Fruit fly (Drosophila melanogaster) whole organism, embryonic: Measurements from ENCODE around the gene Pex7.

ENCODE experiments used
- CG10274 ChIP-seq: fragments of 200-800 bp; sonication (Bioruptor generic); optimal IDR thresholded peaks from 3 replicates; lab custom pipeline; 2017; ENCODE audit warnings: missing biosample characterization, mild to moderate bottlenecking, missing genetic modification characterization
- CG11085 ChIP-seq: fragments of 200-800 bp; sonication (Bioruptor generic); IDR thresholded peaks from 2 replicates; pipeline ENCODE4 v1.3.6; 2022; ENCODE audit warnings: missing biosample characterization, missing genetic modification characterization
- CG11456 ChIP-seq: fragments of 200-800 bp; sonication (Bioruptor generic); IDR thresholded peaks from 3 replicates; pipeline ENCODE4 v1.3.6; 2022; ENCODE audit warnings: missing biosample characterization, missing genetic modification characterization
- CG12659 ChIP-seq: fragments of 200-800 bp; sonication (Bioruptor generic); optimal IDR thresholded peaks from 3 replicates; lab custom pipeline; 2017; ENCODE audit warnings: mild to moderate bottlenecking, missing biosample characterization, missing genetic modification reagents, missing genetic modification characterization
- CG12942 ChIP-seq: fragments of 200-800 bp; sonication (Bioruptor generic); optimal IDR thresholded peaks from 3 replicates; lab custom pipeline; 2016; ENCODE audit warnings: missing biosample characterization, missing genetic modification characterization
- CG17359 ChIP-seq: fragments of 200-800 bp; sonication (Bioruptor generic); optimal IDR thresholded peaks from 3 replicates; lab custom pipeline; 2018; ENCODE audit warnings: missing biosample characterization, mild to moderate bottlenecking, missing genetic modification characterization, moderate library complexity
- CG17361 ChIP-seq: fragments of 200-800 bp; sonication (Bioruptor generic); IDR thresholded peaks from 3 replicates; pipeline ENCODE4 v1.3.6; 2022; ENCODE audit warnings: missing biosample characterization, missing genetic modification characterization
- CG17568 ChIP-seq: fragments of 200-800 bp; sonication (Bioruptor generic); optimal IDR thresholded peaks from 2 replicates; lab custom pipeline; 2018; ENCODE audit warnings: missing biosample characterization, mild to moderate bottlenecking, missing genetic modification characterization, moderate library complexity
- CG1832 ChIP-seq: fragments of 200-800 bp; sonication (Bioruptor generic); optimal IDR thresholded peaks from 2 replicates; lab custom pipeline; 2017; ENCODE audit warnings: missing biosample characterization, mild to moderate bottlenecking, missing genetic modification characterization, inconsistent platforms
- CG3163 ChIP-seq: fragments of 200-800 bp; sonication (Bioruptor generic); optimal IDR thresholded peaks from 3 replicates; lab custom pipeline; 2016; ENCODE audit warnings: missing biosample characterization, missing genetic modification characterization
- CG32767 ChIP-seq: fragments of 200-800 bp; sonication (Bioruptor generic); IDR thresholded peaks from 2 replicates; pipeline ENCODE4 v1.3.6; 2022; ENCODE audit warnings: missing biosample characterization, missing genetic modification characterization
- CG3726 ChIP-seq: fragments of 200-800 bp; sonication (Bioruptor generic); IDR thresholded peaks from 3 replicates; pipeline ENCODE4, ENCODE4 v1.3.6; 2022; ENCODE audit warnings: missing biosample characterization, missing genetic modification characterization
- CG7745 ChIP-seq: fragments of 200-800 bp; sonication (Bioruptor generic); optimal IDR thresholded peaks from 2 replicates; lab custom pipeline; 2018; ENCODE audit warnings: missing biosample characterization, mild to moderate bottlenecking, missing genetic modification characterization, moderate library complexity
- CG7839 ChIP-seq: fragments of 200-800 bp; sonication (Bioruptor generic); optimal IDR thresholded peaks from 3 replicates; lab custom pipeline; 2018; ENCODE audit warnings: missing biosample characterization, mild to moderate bottlenecking, missing genetic modification characterization, moderate library complexity
- CG8359 ChIP-seq: fragments of 200-800 bp; sonication (Bioruptor generic); optimal IDR thresholded peaks from 2 replicates; lab custom pipeline; 2017; ENCODE audit warnings: missing biosample characterization, mild to moderate bottlenecking, missing genetic modification characterization, borderline replicate concordance
- CG8478 ChIP-seq: fragments of >200 bp; optimal IDR thresholded peaks from 2 replicates; lab custom pipeline; 2018
- CG8924 ChIP-seq: fragments of 200-800 bp; optimal IDR thresholded peaks from 3 replicates; lab custom pipeline; 2019; ENCODE audit warnings: missing biosample characterization, mild to moderate bottlenecking, missing genetic modification characterization, moderate library complexity
- CG9797 ChIP-seq: fragments of 200-800 bp; sonication (Bioruptor generic); optimal IDR thresholded peaks from 3 replicates; lab custom pipeline; 2018; ENCODE audit warnings: missing biosample characterization, mild to moderate bottlenecking, missing genetic modification characterization
- CG9817 ChIP-seq: fragments of 200-800 bp; sonication (Bioruptor generic); optimal IDR thresholded peaks from 2 replicates; lab custom pipeline; 2018; ENCODE audit warnings: missing biosample characterization, mild to moderate bottlenecking, missing genetic modification characterization, moderate library complexity
- CkIIα-i1 ChIP-seq: fragments of 200-800 bp; sonication (Bioruptor generic); IDR thresholded peaks from 2 replicates; pipeline ENCODE4 v1.3.6; 2022; ENCODE audit warnings: missing biosample characterization, missing genetic modification characterization
- Dfd ChIP-seq, 2 experiments: fragments of >200 bp; optimal IDR thresholded peaks; 2 replicates each; lab custom pipeline; 2017; ENCODE audit warnings: missing biosample characterization in 2 of 2, missing genetic modification characterization in 2 of 2
- Doc3 ChIP-seq: fragments of 200-800 bp; sonication (Bioruptor generic); IDR thresholded peaks from 3 replicates; pipeline ENCODE4 v1.3.6; 2022; ENCODE audit warnings: missing biosample characterization, missing genetic modification characterization; ENCODE audit not compliant: partially characterized antibody
- Ets65A ChIP-seq: fragments of 200-800 bp; sonication (Bioruptor generic); peaks from one replicate; lab custom pipeline; 2016; ENCODE audit warnings: missing biosample characterization, missing genetic modification characterization
- HLH4C ChIP-seq: fragments of 200-800 bp; sonication (Bioruptor generic); IDR thresholded peaks from 3 replicates; pipeline ENCODE4 v1.3.6; 2022; ENCODE audit warnings: missing biosample characterization, missing genetic modification characterization; ENCODE audit not compliant: partially characterized antibody
- Hmr ChIP-seq: fragments of 200-800 bp; sonication (Bioruptor generic); optimal IDR thresholded peaks from 3 replicates; lab custom pipeline; 2017; ENCODE audit warnings: mild to moderate bottlenecking, missing biosample characterization, missing genetic modification reagents, missing genetic modification characterization
- Hr51 ChIP-seq, 2 experiments: fragments of 200-800 bp; sonication (Bioruptor generic); optimal IDR thresholded peaks; 2 replicates in 1 of 2; 3 replicates in 1 of 2; lab custom pipeline; 2016 to 2018; ENCODE audit warnings: missing biosample characterization in 2 of 2, missing genetic modification characterization in 2 of 2, mild to moderate bottlenecking in 1 of 2, moderate library complexity in 1 of 2
- Hsf ChIP-seq: fragments of 200-800 bp; sonication (Bioruptor generic); optimal IDR thresholded peaks from 3 replicates; lab custom pipeline; 2016; ENCODE audit warnings: missing biosample characterization, missing genetic modification characterization
- Mes4 ChIP-seq: fragments of 200-800 bp; sonication (Bioruptor generic); optimal IDR thresholded peaks from 2 replicates; lab custom pipeline; 2016; ENCODE audit warnings: missing biosample characterization, missing genetic modification characterization
- NC2β ChIP-seq: fragments of 200-800 bp; sonication (Bioruptor generic); optimal IDR thresholded peaks from 2 replicates; lab custom pipeline; 2016; ENCODE audit warnings: missing biosample characterization, missing genetic modification characterization
- Ptx1 ChIP-seq: fragments of 200-800 bp; sonication (Bioruptor generic); IDR thresholded peaks from 2 replicates; pipeline ENCODE4 v1.3.6; 2022; ENCODE audit warnings: missing biosample characterization, missing genetic modification characterization
- Ravus ChIP-seq: fragments of 200-800 bp; sonication (Bioruptor generic); IDR thresholded peaks from 2 replicates; pipeline ENCODE4 v1.3.6; 2022; ENCODE audit warnings: missing biosample characterization, missing genetic modification characterization
- Ssrp ChIP-seq: fragments of 200-800 bp; sonication (Bioruptor generic); optimal IDR thresholded peaks from 2 replicates; lab custom pipeline; 2018; ENCODE audit warnings: missing biosample characterization, mild to moderate bottlenecking, missing genetic modification characterization, moderate library complexity
- Trl ChIP-seq, 3 experiments: fragments of >200 bp in 2 of 3; fragments of 200-800 bp in 1 of 3; sonication (Bioruptor generic) in 1 of 3; optimal IDR thresholded peaks; 2 replicates in 1 of 3; 3 replicates in 2 of 3; lab custom pipeline; 2016 to 2017; ENCODE audit warnings: missing biosample characterization in 1 of 3, missing genetic modification characterization in 1 of 3
- Usf ChIP-seq: fragments of 200-800 bp; sonication (Bioruptor generic); optimal IDR thresholded peaks from 2 replicates; lab custom pipeline; 2017; ENCODE audit warnings: missing genotype, missing biosample characterization, missing genetic modification characterization
- Xrp1 ChIP-seq: fragments of 200-800 bp; sonication (Bioruptor generic); IDR thresholded peaks from 2 replicates; pipeline ENCODE4 v1.3.6; 2022; ENCODE audit warnings: missing biosample characterization, missing genetic modification characterization
- chn ChIP-seq: fragments of 200-800 bp; sonication (Bioruptor generic); optimal IDR thresholded peaks from 2 replicates; lab custom pipeline; 2016; ENCODE audit warnings: missing biosample characterization, missing genetic modification characterization
- crp ChIP-seq, 2 experiments: fragments of 200-800 bp; sonication (Bioruptor generic); optimal IDR thresholded peaks; 2 replicates in 1 of 2; 3 replicates in 1 of 2; lab custom pipeline; 2017; ENCODE audit warnings: missing biosample characterization in 2 of 2, missing genetic modification characterization in 2 of 2, mild to moderate bottlenecking in 1 of 2, moderate library complexity in 1 of 2
- da ChIP-seq: fragments of 200-800 bp; sonication (Bioruptor generic); optimal IDR thresholded peaks from 2 replicates; lab custom pipeline; 2016; ENCODE audit warnings: missing biosample characterization, missing genetic modification characterization
- ken ChIP-seq: fragments of 200-800 bp; sonication (Bioruptor generic); IDR thresholded peaks from 3 replicates; pipeline ENCODE4 v1.3.6; 2022; ENCODE audit warnings: missing biosample characterization, missing genetic modification characterization
- lola ChIP-seq, 3 experiments: fragments of >200 bp in 2 of 3; fragments of 200-800 bp in 1 of 3; sonication (Bioruptor generic) in 1 of 3; optimal IDR thresholded peaks; 2 replicates each; lab custom pipeline; 2017 to 2019; ENCODE audit warnings: missing biosample characterization in 3 of 3, missing genetic modification characterization in 3 of 3, mild to moderate bottlenecking in 1 of 3, moderate library complexity in 1 of 3
- pan ChIP-seq, 4 experiments: fragments of >200 bp in 3 of 4; fragments of 200-800 bp in 1 of 4; sonication (Bioruptor generic) in 1 of 4; optimal IDR thresholded peaks in 3 of 4; IDR thresholded peaks in 1 of 4; 2 replicates each; pipeline versions ENCODE4 v1.3.6 to Lab custom; 2017 to 2022; ENCODE audit warnings: missing biosample characterization in 2 of 4, missing genetic modification characterization in 2 of 4, mixed read lengths in 1 of 4
- pita ChIP-seq: fragments of 200-800 bp; sonication (Bioruptor generic); optimal IDR thresholded peaks from 2 replicates; lab custom pipeline; 2017; ENCODE audit warnings: missing biosample characterization, mild to moderate bottlenecking, missing genetic modification characterization
- prd ChIP-seq, 3 experiments: fragments of >200 bp in 2 of 3; fragments of 200-800 bp in 1 of 3; sonication (Bioruptor generic) in 1 of 3; optimal IDR thresholded peaks in 2 of 3; IDR thresholded peaks in 1 of 3; 2 replicates in 2 of 3; 3 replicates in 1 of 3; pipeline versions ENCODE4 v1.3.6 to Lab custom; 2017 to 2022; ENCODE audit warnings: missing biosample characterization in 1 of 3, missing genetic modification characterization in 1 of 3
- ro ChIP-seq: fragments of 200-800 bp; sonication (Bioruptor generic); IDR thresholded peaks from 2 replicates; pipeline ENCODE4 v1.3.6; 2022; ENCODE audit warnings: missing biosample characterization, missing genetic modification characterization
- salm ChIP-seq: fragments of 200-800 bp; sonication (Bioruptor generic); optimal IDR thresholded peaks from 2 replicates; lab custom pipeline; 2018; ENCODE audit warnings: missing biosample characterization, mild to moderate bottlenecking, missing genetic modification characterization
- sim ChIP-seq: fragments of 200-800 bp; sonication (Bioruptor generic); IDR thresholded peaks from 2 replicates; pipeline ENCODE4 v1.3.6; 2022; ENCODE audit warnings: missing biosample characterization, missing genetic modification characterization
- tio ChIP-seq: fragments of 200-800 bp; sonication (Bioruptor generic); optimal IDR thresholded peaks from 2 replicates; lab custom pipeline; 2017; ENCODE audit warnings: missing biosample characterization, missing genetic modification characterization, inconsistent platforms
- zen2 ChIP-seq: fragments of 200-800 bp; sonication (Bioruptor generic); IDR thresholded peaks from 3 replicates; pipeline ENCODE4 v1.3.6; 2022; ENCODE audit warnings: missing biosample characterization, missing genetic modification characterization; ENCODE audit not compliant: partially characterized antibody
- zfh1 ChIP-seq: fragments of 200-800 bp; sonication (Bioruptor generic); IDR thresholded peaks from 3 replicates; pipeline ENCODE4 v1.3.6; 2022; ENCODE audit warnings: missing biosample characterization, missing genetic modification characterization

Gene Pex7

DNA sequence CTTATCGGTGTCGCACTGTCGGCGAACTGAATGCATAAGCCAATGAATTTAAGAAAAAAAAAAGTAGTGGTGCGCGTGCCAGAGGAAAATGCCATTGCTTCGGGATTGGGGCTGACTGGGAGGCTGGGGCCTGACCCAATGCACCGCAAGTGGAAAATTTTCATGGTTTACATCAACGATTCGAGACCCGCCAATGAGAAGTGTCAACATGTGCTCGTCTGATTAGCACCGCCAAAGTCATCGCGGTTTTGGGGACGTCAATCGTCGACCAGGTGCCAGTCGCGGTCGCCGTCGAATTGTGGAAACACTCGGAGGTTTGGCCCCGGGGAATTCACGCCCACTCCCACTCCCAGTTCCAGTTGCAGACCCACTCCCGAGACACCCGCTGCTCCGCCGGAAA is 36.8 kb downstream of the Pex7 start (continued):
- TF ChIP-seq Xrp1 (GFP tag; lab: Robert Waterston, UW) (no peak), Ssrp (tag; lab: Kevin White, UChicago) (no peak), sim (0 out of 2 replicates have a peak, but pooled peaks have one; percentile 19), pita (GFP tag; lab: Kevin White, UChicago) (no peak), CG8924 (no peak), salm (no peak), CG3726 (GFP tag; lab: Robert Waterston, UW) (0 out of 3 replicates have a peak, but pooled peaks have one; percentile 5), zen2 (no peak), pan (optimal IDR thresholded peaks at IDR 0.05; lab: Kevin White, UChicago) (no peak), pan (GFP tag; optimal IDR thresholded peaks at IDR 0.05 in 1 of 2, IDR thresholded peaks at IDR 0.05 in 1 of 2) (no peak), zfh1 (GFP tag; lab: Robert Waterston, UW) (no peak), lola (GFP tag; optimal IDR thresholded peaks at IDR 0.05; lab: Kevin White, UChicago) (no peak), CG11085 (GFP tag; lab: Robert Waterston, UW) (no peak), Ravus (GFP tag; lab: Robert Waterston, UW) (no peak), Hsf (GFP tag; lab: Kevin White, UChicago) (no peak), Ets65A (GFP tag; lab: Kevin White, UChicago) (no peak), Usf (no peak), CG32767 (GFP tag; lab: Robert Waterston, UW) (no peak), CG3163 (GFP tag; lab: Kevin White, UChicago) (no peak), CG17359 (peak; percentile 47), crp (GFP tag; optimal IDR thresholded peaks at IDR 0.05; lab: Kevin White, UChicago) (no peak), CG7745 (no peak), Dfd (GFP tag; optimal IDR thresholded peaks at IDR 0.05; lab: Kevin White, UChicago) (no peak), Hr51 (GFP tag; optimal IDR thresholded peaks at IDR 0.05; lab: Kevin White, UChicago) (no peak), CG7839 (tag; lab: Kevin White, UChicago) (no peak), Ptx1 (GFP tag; lab: Robert Waterston, UW) (no peak), HLH4C (GFP tag; lab: Robert Waterston, UW) (no peak), CG11456 (GFP tag; lab: Robert Waterston, UW) (0 out of 3 replicates have a peak, but pooled peaks have one; percentile 8), prd (optimal IDR thresholded peaks at IDR 0.05; lab: Kevin White, UChicago) (no peak), prd (GFP tag; IDR thresholded peaks at IDR 0.05; lab: Robert Waterston, UW) (no peak), Trl (optimal IDR thresholded peaks at IDR 0.05; lab: Kevin White, UChicago) (no peak), Trl (GFP tag; optimal IDR thresholded peaks at IDR 0.05; lab: Kevin White, UChicago) (no peak), CG1832 (GFP tag; lab: Kevin White, UChicago) (no peak), CG8359 (GFP tag; lab: Kevin White, UChicago) (no peak), ken (no peak), da (no peak), CG12942 (no peak), NC2β (no peak), CG10274 (GFP tag; lab: Kevin White, UChicago) (no peak), CG9797 (GFP tag; lab: Kevin White, UChicago) (no peak), chn (no peak), CG17568 (GFP tag; lab: Kevin White, UChicago) (no peak), Doc3 (GFP tag; lab: Robert Waterston, UW) (no peak), CkIIα-i1 (GFP tag; lab: Robert Waterston, UW) (no peak), CG12659 (peak; percentile 12), CG17361 (GFP tag; lab: Robert Waterston, UW) (no peak), Mes4 (GFP tag; lab: Kevin White, UChicago) (no peak), CG8478 (lab: Kevin White, UChicago) (no peak), CG9817 (tag; lab: Kevin White, UChicago) (no peak), Hmr (GFP tag; lab: Kevin White, UChicago) (peak; percentile 47), ro (GFP tag; lab: Robert Waterston, UW) (no peak), tio (no peak)
